Fruit fly (Drosophila melanogaster) whole organism, prepupa: ENCODE results near the gene CG6071.

ENCODE experiments used
- dsx ChIP-seq: fragments of 200-800 bp; optimal IDR thresholded peaks from 3 replicates; lab custom pipeline; 2019; ENCODE audit warnings: missing biosample characterization, mild to moderate bottlenecking, missing genetic modification characterization, moderate library complexity; ENCODE audit not compliant: poor library complexity, severe bottlenecking
- pdm3 ChIP-seq: fragments of 200-800 bp; sonication (Bioruptor generic); optimal IDR thresholded peaks from 3 replicates; lab custom pipeline; 2016; ENCODE audit warnings: missing biosample characterization, missing genetic modification characterization

DNA sequence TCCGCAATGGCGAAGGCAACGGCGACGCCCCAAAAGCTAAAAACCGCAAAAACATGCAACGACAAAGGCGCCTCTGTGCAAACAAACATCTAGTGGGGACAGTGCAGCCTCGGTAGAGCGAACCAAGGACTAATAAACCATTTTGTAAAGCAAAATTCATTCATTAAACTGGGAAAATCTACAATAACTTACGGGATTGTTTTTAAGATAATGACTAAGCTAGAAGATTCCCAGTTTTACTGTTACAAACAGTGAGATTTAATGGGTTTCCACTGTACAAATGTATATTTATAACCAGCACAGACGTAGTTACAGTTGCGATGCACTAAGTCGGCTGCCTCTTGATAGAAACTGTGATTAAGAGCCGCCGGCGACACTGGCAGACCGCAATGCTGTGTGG is 10.4 kb upstream of the CG6071 start:
- TF ChIP-seq dsx (no peak), pdm3 (GFP tag; lab: Kevin White, UChicago) (peak; percentile 67)
